Fruit fly (Drosophila melanogaster) whole organism, embryonic: ENCODE data around the gene Exo70.

Source experiments
- Ada2b ChIP-seq: fragments of 200-800 bp; sonication (Bioruptor generic); IDR thresholded peaks from 2 replicates; pipeline ENCODE4 v1.3.6; 2022; ENCODE audit warnings: missing biosample characterization, missing genetic modification characterization
- Bdp1 ChIP-seq: fragments of 200-800 bp; sonication (Bioruptor generic); optimal IDR thresholded peaks from 3 replicates; lab custom pipeline; 2016; ENCODE audit warnings: missing biosample characterization, missing genetic modification characterization
- Bgb ChIP-seq: fragments of 200-800 bp; sonication (Bioruptor generic); IDR thresholded peaks from 2 replicates; pipeline ENCODE4 v1.3.6; 2022; ENCODE audit warnings: missing biosample characterization, missing genetic modification characterization; ENCODE audit not compliant: partially characterized antibody
- CG12942 ChIP-seq: fragments of 200-800 bp; sonication (Bioruptor generic); optimal IDR thresholded peaks from 3 replicates; lab custom pipeline; 2016; ENCODE audit warnings: missing biosample characterization, missing genetic modification characterization
- CG14860 ChIP-seq: fragments of 200-800 bp; sonication (Bioruptor generic); IDR thresholded peaks from 3 replicates; pipeline ENCODE4 v1.3.6; 2022; ENCODE audit warnings: missing biosample characterization, missing genetic modification characterization; ENCODE audit not compliant: partially characterized antibody
- CG16813 ChIP-seq: fragments of 200-800 bp; sonication (Bioruptor generic); IDR thresholded peaks from 3 replicates; pipeline ENCODE4 v1.3.6; 2022; ENCODE audit warnings: missing biosample characterization, missing genetic modification characterization; ENCODE audit not compliant: partially characterized antibody
- CG2889 ChIP-seq: fragments of 200-800 bp; sonication (Bioruptor generic); IDR thresholded peaks from 3 replicates; pipeline ENCODE4 v1.3.6; 2022; ENCODE audit warnings: missing biosample characterization, missing genetic modification characterization
- CG3163 ChIP-seq: fragments of 200-800 bp; sonication (Bioruptor generic); optimal IDR thresholded peaks from 3 replicates; lab custom pipeline; 2016; ENCODE audit warnings: missing biosample characterization, missing genetic modification characterization
- CG32772 ChIP-seq: fragments of 200-800 bp; sonication (Bioruptor generic); IDR thresholded peaks from 2 replicates; pipeline ENCODE4 v1.3.6; 2022; ENCODE audit warnings: missing biosample characterization, missing genetic modification characterization
- CG3281 ChIP-seq: fragments of 200-800 bp; sonication (Bioruptor generic); optimal IDR thresholded peaks from 3 replicates; lab custom pipeline; 2017; ENCODE audit warnings: missing biosample characterization, mild to moderate bottlenecking, missing genetic modification characterization
- CG5245 ChIP-seq: fragments of 200-800 bp; sonication (Bioruptor generic); optimal IDR thresholded peaks from 3 replicates; lab custom pipeline; 2016; ENCODE audit warnings: missing biosample characterization, missing genetic modification characterization
- CG6765 ChIP-seq: fragments of 200-800 bp; sonication (Bioruptor generic); optimal IDR thresholded peaks from 3 replicates; lab custom pipeline; 2017; ENCODE audit warnings: missing biosample characterization, mild to moderate bottlenecking, missing genetic modification characterization
- CG7987 ChIP-seq: fragments of 200-800 bp; sonication (Bioruptor generic); optimal IDR thresholded peaks from 2 replicates; lab custom pipeline; 2018; ENCODE audit warnings: missing biosample characterization, mild to moderate bottlenecking, missing genetic modification characterization, moderate library complexity
- CG9932 ChIP-seq: fragments of 200-800 bp; sonication (Bioruptor generic); IDR thresholded peaks from 2 replicates; pipeline ENCODE4 v1.3.6; 2022; ENCODE audit warnings: missing biosample characterization, missing genetic modification characterization
- Drgx ChIP-seq: fragments of 200-800 bp; sonication (Bioruptor generic); IDR thresholded peaks from 2 replicates; pipeline ENCODE4 v1.3.6; 2022; ENCODE audit warnings: missing biosample characterization, missing genetic modification characterization
- HLH54F ChIP-seq: fragments of 200-800 bp; sonication (Bioruptor generic); optimal IDR thresholded peaks from 3 replicates; lab custom pipeline; 2016; ENCODE audit warnings: missing biosample characterization, missing genetic modification characterization
- Hr39 ChIP-seq: fragments of >200 bp; optimal IDR thresholded peaks from 2 replicates; lab custom pipeline; 2017
- Kr ChIP-seq: fragments of 200-800 bp; sonication (Bioruptor generic); optimal IDR thresholded peaks from 2 replicates; lab custom pipeline; 2017; ENCODE audit warnings: missing biosample characterization, mild to moderate bottlenecking, missing genetic modification characterization
- Myb ChIP-seq: fragments of 200-800 bp; sonication (Bioruptor generic); optimal IDR thresholded peaks from 2 replicates; lab custom pipeline; 2016; ENCODE audit warnings: missing biosample characterization, missing genetic modification characterization
- NC2α ChIP-seq: fragments of 200-800 bp; sonication (Bioruptor generic); optimal IDR thresholded peaks from 2 replicates; lab custom pipeline; 2016; ENCODE audit warnings: missing biosample characterization, missing genetic modification characterization
- Nf-YA ChIP-seq: fragments of 200-800 bp; sonication (Bioruptor generic); IDR thresholded peaks from 2 replicates; pipeline ENCODE4 v1.3.6; 2022; ENCODE audit warnings: missing biosample characterization, missing genetic modification characterization
- Nf-YC ChIP-seq: fragments of 200-800 bp; optimal IDR thresholded peaks from 3 replicates; lab custom pipeline; 2019; ENCODE audit warnings: missing biosample characterization, mild to moderate bottlenecking, missing genetic modification characterization, moderate library complexity
- Optix ChIP-seq: fragments of 200-800 bp; sonication (Bioruptor generic); IDR thresholded peaks from 3 replicates; pipeline ENCODE4 v1.3.6; 2022; ENCODE audit warnings: missing biosample characterization, missing genetic modification characterization
- Ravus ChIP-seq: fragments of 200-800 bp; sonication (Bioruptor generic); IDR thresholded peaks from 2 replicates; pipeline ENCODE4 v1.3.6; 2022; ENCODE audit warnings: missing biosample characterization, missing genetic modification characterization
- Sry-β ChIP-seq: fragments of 200-800 bp; sonication (Bioruptor generic); optimal IDR thresholded peaks from 2 replicates; lab custom pipeline; 2018; ENCODE audit warnings: missing biosample characterization, mild to moderate bottlenecking, missing genetic modification characterization, moderate library complexity
- az2 ChIP-seq: fragments of 200-800 bp; sonication (Bioruptor generic); optimal IDR thresholded peaks from 3 replicates; lab custom pipeline; 2016; ENCODE audit warnings: missing biosample characterization, missing genetic modification characterization
- br ChIP-seq: fragments of >200 bp; optimal IDR thresholded peaks from 2 replicates; lab custom pipeline; 2017
- bsh ChIP-seq, 2 experiments: fragments of 200-800 bp; sonication (Bioruptor generic); optimal IDR thresholded peaks; 2 replicates each; lab custom pipeline; 2017 to 2018; ENCODE audit warnings: mild to moderate bottlenecking in 2 of 2, missing biosample characterization in 2 of 2, missing genetic modification characterization in 2 of 2, moderate library complexity in 1 of 2
- dati ChIP-seq: fragments of 200-800 bp; sonication (Bioruptor generic); IDR thresholded peaks from 2 replicates; pipeline ENCODE4 v1.3.6; 2022; ENCODE audit warnings: missing biosample characterization, missing genetic modification characterization
- dimm ChIP-seq: fragments of 200-800 bp; sonication (Bioruptor generic); IDR thresholded peaks from 2 replicates; pipeline ENCODE4 v1.3.6; 2022; ENCODE audit warnings: missing biosample characterization, missing genetic modification characterization
- fd64A ChIP-seq: fragments of 200-800 bp; sonication (Bioruptor generic); optimal IDR thresholded peaks from 3 replicates; lab custom pipeline; 2018; ENCODE audit warnings: missing biosample characterization, mild to moderate bottlenecking, missing genetic modification characterization
- hkb ChIP-seq, 2 experiments: fragments of 200-800 bp in 1 of 2; fragments of >200 bp in 1 of 2; sonication (Bioruptor generic) in 1 of 2; IDR thresholded peaks in 1 of 2; optimal IDR thresholded peaks in 1 of 2; 2 replicates each; pipeline versions ENCODE4 v1.3.6 to Lab custom; 2017 to 2022; ENCODE audit warnings: missing biosample characterization in 1 of 2, missing genetic modification characterization in 1 of 2
- hth ChIP-seq: fragments of >200 bp; optimal IDR thresholded peaks from 2 replicates; lab custom pipeline; 2017; ENCODE audit warnings: inconsistent platforms
- ind ChIP-seq: fragments of 200-800 bp; sonication (Bioruptor generic); optimal IDR thresholded peaks from 3 replicates; lab custom pipeline; 2016; ENCODE audit warnings: missing biosample characterization, missing genetic modification characterization
- knrl ChIP-seq: fragments of 200-800 bp; sonication (Bioruptor generic); IDR thresholded peaks from 3 replicates; pipeline ENCODE4 v1.3.6; 2022; ENCODE audit warnings: missing biosample characterization, missing genetic modification characterization; ENCODE audit not compliant: partially characterized antibody
- lab ChIP-seq: fragments of 200-800 bp; sonication (Bioruptor generic); optimal IDR thresholded peaks from 3 replicates; lab custom pipeline; 2017; ENCODE audit warnings: missing biosample characterization, missing genetic modification characterization, mild to moderate bottlenecking, moderate library complexity, missing genetic modification reagents
- lilli ChIP-seq: fragments of 200-800 bp; sonication (Bioruptor generic); optimal IDR thresholded peaks from 3 replicates; lab custom pipeline; 2016; ENCODE audit warnings: missing biosample characterization, missing genetic modification characterization
- pros ChIP-seq: fragments of 200-800 bp; sonication (Bioruptor generic); optimal IDR thresholded peaks from 3 replicates; lab custom pipeline; 2019; ENCODE audit warnings: missing biosample characterization, mild to moderate bottlenecking, missing genetic modification characterization, moderate library complexity
- run ChIP-seq: fragments of 200-800 bp; sonication (Bioruptor generic); optimal IDR thresholded peaks from 3 replicates; lab custom pipeline; 2018; ENCODE audit warnings: missing biosample characterization, mild to moderate bottlenecking, missing genetic modification characterization
- tap ChIP-seq: fragments of 200-800 bp; optimal IDR thresholded peaks from 3 replicates; lab custom pipeline; 2019; ENCODE audit warnings: missing biosample characterization, mild to moderate bottlenecking, missing genetic modification characterization, moderate library complexity
- tin ChIP-seq: fragments of 200-800 bp; sonication (Bioruptor generic); optimal IDR thresholded peaks from 3 replicates; lab custom pipeline; 2016; ENCODE audit warnings: missing biosample characterization, missing genetic modification characterization
- tup ChIP-seq: fragments of 200-800 bp; sonication (Bioruptor generic); optimal IDR thresholded peaks from 2 replicates; lab custom pipeline; 2016; ENCODE audit warnings: missing biosample characterization, mild to moderate bottlenecking, missing genetic modification characterization, moderate library complexity
- wdn ChIP-seq: fragments of 200-800 bp; sonication (Bioruptor generic); IDR thresholded peaks from 2 replicates; pipeline ENCODE4 v1.3.6; 2022; ENCODE audit warnings: missing biosample characterization, missing genetic modification characterization

Exo70 gene

dm6 chr3L:8449800-8450690 lies 38.4 kb downstream of the Exo70 start, which contains the start of gene Gug (continued):
- TF ChIP-seq CG3281 (no peak), CG7987 (peak; percentile 59), CG16813 (GFP tag; lab: Robert Waterston, UW) (no peak; the same call in 2 of the 3 replicates), Nf-YC (tag; lab: Kevin White, UChicago) (peak; percentile 36), Nf-YA (GFP tag; lab: Robert Waterston, UW) (no peak), Bdp1 (no peak), lab (GFP tag; lab: Kevin White, UChicago) (no peak), fd64A (GFP tag; lab: Kevin White, UChicago) (no peak), CG5245 (GFP tag; lab: Kevin White, UChicago) (no peak), HLH54F (no peak), wdn (GFP tag; lab: Robert Waterston, UW) (no peak), Hr39 (lab: Kevin White, UChicago) (no peak), knrl (no peak), tin (GFP tag; lab: Kevin White, UChicago) (no peak), NC2α (GFP tag; lab: Kevin White, UChicago) (no peak), dimm (GFP tag; lab: Robert Waterston, UW) (no peak), hkb (optimal IDR thresholded peaks at IDR 0.05; lab: Kevin White, UChicago) (peak; percentile 22), hkb (GFP tag; IDR thresholded peaks at IDR 0.05; lab: Robert Waterston, UW) (no peak), CG6765 (GFP tag; lab: Kevin White, UChicago) (no peak), tup (GFP tag; lab: Kevin White, UChicago) (no peak), Optix (GFP tag; lab: Robert Waterston, UW) (0 out of 3 replicates have a peak, but pooled peaks have one; percentile 5), br (lab: Kevin White, UChicago) (no peak), CG12942 (GFP tag; lab: Kevin White, UChicago) (no peak), Drgx (GFP tag; lab: Robert Waterston, UW) (peak; percentile 96), bsh (GFP tag; optimal IDR thresholded peaks at IDR 0.05; lab: Kevin White, UChicago) (peak in 1 of 2 experiments; percentile 99), Kr (GFP tag; lab: Kevin White, UChicago) (no peak), run (tag; lab: Kevin White, UChicago) (no peak), Sry-β (GFP tag; lab: Kevin White, UChicago) (no peak), pros (GFP tag; lab: Kevin White, UChicago) (peak; percentile 45), ind (no peak), Bgb (peak; percentile 25; the same call in 1 of the 2 replicates), CG32772 (GFP tag; lab: Robert Waterston, UW) (0 out of 2 replicates have a peak, but pooled peaks have one; percentile 37), Ada2b (GFP tag; lab: Robert Waterston, UW) (no peak), CG3163 (GFP tag; lab: Kevin White, UChicago) (peak; percentile 67), CG9932 (peak; percentile 12), lilli (no peak), CG14860 (no peak), Myb (no peak), CG2889 (GFP tag; lab: Robert Waterston, UW) (no peak), dati (GFP tag; lab: Robert Waterston, UW) (0 out of 2 replicates have a peak, but pooled peaks have one; percentile 25), hth (lab: Kevin White, UChicago) (no peak), Ravus (no peak), tap (tag; lab: Kevin White, UChicago) (no peak), az2 (GFP tag; lab: Kevin White, UChicago) (no peak)
